Worm (Caenorhabditis elegans): ENCODE data around the gene metr-1.

The metr-1 gene

ce11 chrII:10885868-10886514, 40.4 kb upstream of the metr-1 start, which contains the start of gene F44F4.3:
Gene F44F4.3, minus strand, starts transcription at chrII:10885918.
- TF ChIP-seq nhr-23 (tag; optimal IDR thresholded peaks at IDR 0.05) (peak; percentile 68), jun-1 (tag; optimal IDR thresholded peaks at IDR 0.05) (no peak)

- TF ChIP-seq pqm-1 (tag; optimal IDR thresholded peaks at IDR 0.05), result no peak
- TF ChIP-seq hmg-11 (tag; optimal IDR thresholded peaks at IDR 0.05), result no peak
- TF ChIP-seq ceh-82 (tag; optimal IDR thresholded peaks at IDR 0.05), result no peak
- no peak for TF ChIP-seq ceh-16 (tag; optimal IDR thresholded peaks at IDR 0.05)
- TF ChIP-seq sea-2 (GFP tag; optimal IDR thresholded peaks at IDR 0.05), result no peak
- no peak for TF ChIP-seq elt-3 (tag; optimal IDR thresholded peaks at IDR 0.05)
- TF ChIP-seq pha-4 (tag; optimal IDR thresholded peaks at IDR 0.05), result no peak
- peak; percentile 69 for TF ChIP-seq nhr-25 (tag; optimal IDR thresholded peaks at IDR 0.05)
- no peak for TF ChIP-seq unc-62 (GFP tag; optimal IDR thresholded peaks at IDR 0.05)
- no peak for TF ChIP-seq jun-1 (tag; optimal IDR thresholded peaks at IDR 0.05)
- no peak for TF ChIP-seq mml-1 (tag; optimal IDR thresholded peaks at IDR 0.05)
- TF ChIP-seq ZK546.5 (tag; optimal IDR thresholded peaks at IDR 0.05), result no peak
- TF ChIP-seq snpc-4 (tag; optimal IDR thresholded peaks at IDR 0.05), result no peak
- no peak for TF ChIP-seq elt-1 (tag; optimal IDR thresholded peaks at IDR 0.05)
- TF ChIP-seq aly-2 (tag; optimal IDR thresholded peaks at IDR 0.05), result no peak
- no peak for TF ChIP-seq unc-39 (tag; optimal IDR thresholded peaks at IDR 0.05)
- no peak for TF ChIP-seq skn-1 (tag; optimal IDR thresholded peaks at IDR 0.05)
- no peak for TF ChIP-seq eor-1 (tag; optimal IDR thresholded peaks at IDR 0.05)
- no peak for TF ChIP-seq nhr-12 (tag; optimal IDR thresholded peaks at IDR 0.05)
- TF ChIP-seq R02D3.7 (tag; optimal IDR thresholded peaks at IDR 0.05), result no peak
- no peak for TF ChIP-seq lin-39 (tag; optimal IDR thresholded peaks at IDR 0.05)
- TF ChIP-seq nhr-23 (tag; optimal IDR thresholded peaks at IDR 0.05), result peak; percentile 75
- no peak for TF ChIP-seq nhr-11 (tag; optimal IDR thresholded peaks at IDR 0.05)
- TF ChIP-seq egl-5 (tag; optimal IDR thresholded peaks at IDR 0.05), result peak; percentile 16
- TF ChIP-seq egl-27 (tag; optimal IDR thresholded peaks at IDR 0.05), result no peak
Measured at ce11 chrII:10887097-10887496, 39.3 kb upstream of the metr-1 start.

ce11 chrII:10888979-10889378, 37.4 kb upstream of the metr-1 start, which contains the start of gene ptr-8:
Gene ptr-8, plus strand, starts transcription at chrII:10889279.
- TF ChIP-seq jun-1 (tag; optimal IDR thresholded peaks at IDR 0.05) (no peak), lin-39 (tag; optimal IDR thresholded peaks at IDR 0.05) (no peak), fos-1 (tag; optimal IDR thresholded peaks at IDR 0.05) (no peak), nhr-25 (tag; optimal IDR thresholded peaks at IDR 0.05) (no peak), nhr-11 (tag; optimal IDR thresholded peaks at IDR 0.05) (no peak), aly-2 (tag; optimal IDR thresholded peaks at IDR 0.05) (no peak), ztf-4 (tag; optimal IDR thresholded peaks at IDR 0.05) (no peak), eor-1 (tag; optimal IDR thresholded peaks at IDR 0.05) (no peak), mdl-1 (tag; optimal IDR thresholded peaks at IDR 0.05) (no peak), elt-2 (tag; optimal IDR thresholded peaks at IDR 0.05) (no peak), snpc-4 (tag; optimal IDR thresholded peaks at IDR 0.05) (no peak)

ce11 chrII:10894996-10895395, 31.4 kb upstream of the metr-1 start, which contains the start of gene sra-10:
Gene sra-10, minus strand, starts transcription at chrII:10895096.
- no peak for TF ChIP-seq nhr-11 (tag; optimal IDR thresholded peaks at IDR 0.05)
- TF ChIP-seq fos-1 (tag; optimal IDR thresholded peaks at IDR 0.05), result no peak
- TF ChIP-seq elt-2 (tag; optimal IDR thresholded peaks at IDR 0.05), result no peak
- TF ChIP-seq unc-39 (tag; optimal IDR thresholded peaks at IDR 0.05), result no peak
- TF ChIP-seq eor-1 (tag; optimal IDR thresholded peaks at IDR 0.05), result no peak
- no peak for TF ChIP-seq skn-1 (tag; optimal IDR thresholded peaks at IDR 0.05)
- TF ChIP-seq sea-2 (GFP tag; optimal IDR thresholded peaks at IDR 0.05), result no peak
- no peak for TF ChIP-seq egl-27 (tag; optimal IDR thresholded peaks at IDR 0.05)
- TF ChIP-seq mdl-1 (tag; optimal IDR thresholded peaks at IDR 0.05), result no peak
- TF ChIP-seq nfya-1 (tag; optimal IDR thresholded peaks at IDR 0.05; ENCODE audit: insufficient read depth), result no peak
- no peak for TF ChIP-seq nhr-76 (tag; optimal IDR thresholded peaks at IDR 0.05)
- TF ChIP-seq nhr-28 (tag; optimal IDR thresholded peaks at IDR 0.05), result no peak
- no peak for TF ChIP-seq ceh-82 (tag; optimal IDR thresholded peaks at IDR 0.05)
- no peak for TF ChIP-seq mml-1 (tag; optimal IDR thresholded peaks at IDR 0.05)
- TF ChIP-seq nhr-77 (tag; optimal IDR thresholded peaks at IDR 0.05), result no peak
- TF ChIP-seq lin-39 (tag; optimal IDR thresholded peaks at IDR 0.05), result no peak

ce11 chrII:10895959-10896358, 30.4 kb upstream of the metr-1 start:
- TF ChIP-seq daf-12 (tag; optimal IDR thresholded peaks at IDR 0.05), result no peak
- TF ChIP-seq sea-2 (GFP tag; optimal IDR thresholded peaks at IDR 0.05), result no peak
- TF ChIP-seq fkh-2 (tag; optimal IDR thresholded peaks at IDR 0.05), result no peak
- TF ChIP-seq egl-5 (tag; optimal IDR thresholded peaks at IDR 0.05), result no peak
- TF ChIP-seq nhr-23 (tag; optimal IDR thresholded peaks at IDR 0.05), result no peak
- TF ChIP-seq nfya-1 (tag; optimal IDR thresholded peaks at IDR 0.05; ENCODE audit: insufficient read depth), result peak; percentile 71
- no peak for TF ChIP-seq pha-4 (tag; optimal IDR thresholded peaks at IDR 0.05)
- TF ChIP-seq eor-1 (tag; optimal IDR thresholded peaks at IDR 0.05), result no peak
